Worm (Caenorhabditis elegans) whole organism, L4 larva: ENCODE measurements around the gene F49C12.5.

ENCODE experiments used
- jun-1 ChIP-seq: fragments of 150-350 bp; optimal IDR thresholded peaks from 2 replicates; lab custom pipeline; 2014; ENCODE audit warnings: missing biosample characterization, missing genetic modification reagents, missing genetic modification characterization
- lin-39 ChIP-seq: fragments of 150-350 bp; optimal IDR thresholded peaks from 2 replicates; lab custom pipeline; 2014; ENCODE audit warnings: missing biosample characterization, missing genetic modification reagents, missing genetic modification characterization
- nhr-10 ChIP-seq: fragments of 150-350 bp; optimal IDR thresholded peaks from 2 replicates; lab custom pipeline; 2014; ENCODE audit warnings: missing biosample characterization, missing genetic modification characterization
- nhr-237 ChIP-seq: sonication (generic microtip); optimal IDR thresholded peaks from 2 replicates; lab custom pipeline; 2017; ENCODE audit warnings: missing biosample characterization, missing genetic modification characterization
- rbr-2 ChIP-seq: sonication (generic microtip); optimal IDR thresholded peaks from 2 replicates; lab custom pipeline; 2016; ENCODE audit warnings: missing genotype, missing genetic modification characterization, missing compliant biosample characterization
- saeg-2 ChIP-seq: fragments of 200-800 bp; sonication (Bioruptor generic); IDR thresholded peaks from 2 replicates; pipeline ENCODE4 v1.3.6; 2022; ENCODE audit warnings: missing genetic modification reagents, missing genetic modification characterization, missing compliant biosample characterization
- skn-1 ChIP-seq: fragments of 150-350 bp; optimal IDR thresholded peaks from 2 replicates; lab custom pipeline; 2014; ENCODE audit warnings: missing biosample characterization, missing genetic modification characterization
- snpc-4 ChIP-seq: fragments of 150-350 bp; optimal IDR thresholded peaks from 2 replicates; lab custom pipeline; 2014; ENCODE audit warnings: missing biosample characterization, missing genetic modification characterization
- zag-1 ChIP-seq: fragments of 150-350 bp; optimal IDR thresholded peaks from 2 replicates; lab custom pipeline; 2014; ENCODE audit warnings: missing biosample characterization, missing genetic modification characterization
- zfp-3 ChIP-seq: fragments of 200-800 bp; sonication (Bioruptor generic); conservative IDR thresholded peaks from 2 replicates; pipeline ENCODE4 v1.3.6; 2022; ENCODE audit warnings: missing genetic modification reagents, missing genetic modification characterization, missing compliant biosample characterization

ce11 chrIV:9299145-9299544 is 5.6 kb upstream of the F49C12.5 start, which contains the start of gene F49C12.2:
- no peak for TF ChIP-seq saeg-2 (GFP tag; lab: Robert Waterston, UW)
- no peak for TF ChIP-seq snpc-4 (tag; lab: Kevin White, UChicago)
- TF ChIP-seq lin-39, result no peak
- TF ChIP-seq skn-1 (tag; lab: Kevin White, UChicago), result no peak
- TF ChIP-seq zag-1 (tag; lab: Kevin White, UChicago), result no peak
- TF ChIP-seq nhr-10 (tag; lab: Kevin White, UChicago), result no peak
- TF ChIP-seq rbr-2, result no peak
- no peak for TF ChIP-seq jun-1 (tag; lab: Kevin White, UChicago)
- no peak for TF ChIP-seq nhr-237 (tag; lab: Kevin White, UChicago)
- no peak for TF ChIP-seq zfp-3 (GFP tag; lab: Robert Waterston, UW)
